Fruit fly (Drosophila melanogaster) whole organism, prepupa: ENCODE data around the gene vsg.
A peak's percentile ranks its signal among the peaks of the same experiment; 100 is the strongest.

Source experiments
- Blimp-1 ChIP-seq: fragments of 200-800 bp; sonication (Bioruptor generic); optimal IDR thresholded peaks from 3 replicates; lab custom pipeline; 2017; ENCODE audit warnings: missing biosample characterization, missing genetic modification characterization, mild to moderate bottlenecking, moderate library complexity, missing genetic modification reagents
- CG10631 ChIP-seq: fragments of 200-800 bp; sonication (Bioruptor generic); optimal IDR thresholded peaks from 2 replicates; lab custom pipeline; 2016; ENCODE audit warnings: missing biosample characterization, missing genetic modification characterization
- CG11294 ChIP-seq: fragments of 200-800 bp; sonication (Bioruptor generic); IDR thresholded peaks from 2 replicates; pipeline ENCODE4 v1.3.6; 2022; ENCODE audit warnings: missing biosample characterization, missing genetic modification characterization
- CG11762 ChIP-seq: fragments of 200-800 bp; sonication (Bioruptor generic); optimal IDR thresholded peaks from 3 replicates; lab custom pipeline; 2016; ENCODE audit warnings: missing biosample characterization, missing genetic modification characterization; ENCODE audit not compliant: insufficient read depth
- CG11902 ChIP-seq: fragments of 200-800 bp; sonication (Bioruptor generic); optimal IDR thresholded peaks from 3 replicates; lab custom pipeline; 2016; ENCODE audit warnings: missing biosample characterization, missing genetic modification characterization
- CG15336 ChIP-seq: fragments of 200-800 bp; sonication (Bioruptor generic); IDR thresholded peaks from 2 replicates; pipeline ENCODE4 v1.3.6; 2022; ENCODE audit warnings: missing biosample characterization, missing genetic modification characterization
- CG1621 ChIP-seq: fragments of 200-800 bp; sonication (Bioruptor generic); optimal IDR thresholded peaks from 3 replicates; lab custom pipeline; 2018; ENCODE audit warnings: missing biosample characterization, mild to moderate bottlenecking, missing genetic modification characterization
- CG16779 ChIP-seq: fragments of 200-800 bp; sonication (Bioruptor generic); optimal IDR thresholded peaks from 3 replicates; lab custom pipeline; 2017; ENCODE audit warnings: missing biosample characterization, mild to moderate bottlenecking, missing genetic modification characterization
- CG3032 ChIP-seq: fragments of 200-800 bp; optimal IDR thresholded peaks from 2 replicates; lab custom pipeline; 2019; ENCODE audit warnings: missing biosample characterization, mild to moderate bottlenecking, missing genetic modification characterization, moderate library complexity
- CG32006 ChIP-seq: fragments of 200-800 bp; sonication (Bioruptor generic); optimal IDR thresholded peaks from 3 replicates; lab custom pipeline; 2017; ENCODE audit warnings: missing biosample characterization, mild to moderate bottlenecking, missing genetic modification characterization
- CG34406 ChIP-seq: fragments of 200-800 bp; sonication (Bioruptor generic); optimal IDR thresholded peaks from 3 replicates; lab custom pipeline; 2016; ENCODE audit warnings: missing biosample characterization, missing genetic modification characterization
- CG3919 ChIP-seq: fragments of 200-800 bp; sonication (Bioruptor generic); optimal IDR thresholded peaks from 3 replicates; lab custom pipeline; 2016; ENCODE audit warnings: missing biosample characterization, missing genetic modification characterization
- CG4318 ChIP-seq: fragments of 200-800 bp; sonication (Bioruptor generic); optimal IDR thresholded peaks from 3 replicates; lab custom pipeline; 2017; ENCODE audit warnings: missing biosample characterization, mild to moderate bottlenecking, missing genetic modification characterization
- CG6163 ChIP-seq: fragments of 200-800 bp; sonication (Bioruptor generic); IDR thresholded peaks from 3 replicates; pipeline ENCODE4 v1.3.6; 2022; ENCODE audit warnings: missing biosample characterization, missing genetic modification characterization
- CG6276 ChIP-seq: fragments of 200-800 bp; sonication (Bioruptor generic); optimal IDR thresholded peaks from 2 replicates; lab custom pipeline; 2017; ENCODE audit warnings: missing biosample characterization, mild to moderate bottlenecking, missing genetic modification characterization
- CG6792 ChIP-seq: fragments of 200-800 bp; sonication (Bioruptor generic); optimal IDR thresholded peaks from 3 replicates; lab custom pipeline; 2016; ENCODE audit warnings: missing biosample characterization, missing genetic modification characterization
- CG6854 ChIP-seq: fragments of 200-800 bp; sonication (Bioruptor generic); optimal IDR thresholded peaks from 2 replicates; lab custom pipeline; 2017; ENCODE audit warnings: missing biosample characterization, mild to moderate bottlenecking, missing genetic modification characterization
- CG8119 ChIP-seq: fragments of 200-800 bp; sonication (Bioruptor generic); IDR thresholded peaks from 3 replicates; pipeline ENCODE4 v1.3.6; 2022; ENCODE audit warnings: missing biosample characterization, missing genetic modification characterization
- CG8319 ChIP-seq: fragments of 200-800 bp; sonication (Bioruptor generic); optimal IDR thresholded peaks from 3 replicates; lab custom pipeline; 2016; ENCODE audit warnings: missing biosample characterization, missing genetic modification characterization
- CG8632 ChIP-seq: fragments of 200-800 bp; sonication (Bioruptor generic); optimal IDR thresholded peaks from 3 replicates; lab custom pipeline; 2016; ENCODE audit warnings: missing biosample characterization, missing genetic modification characterization
- CG9139 ChIP-seq: fragments of 200-800 bp; sonication (Bioruptor generic); optimal IDR thresholded peaks from 3 replicates; lab custom pipeline; 2017; ENCODE audit warnings: missing biosample characterization, mild to moderate bottlenecking, missing genetic modification characterization
- Eip75B ChIP-seq: fragments of 200-800 bp; sonication (Bioruptor generic); optimal IDR thresholded peaks from 3 replicates; lab custom pipeline; 2016; ENCODE audit warnings: missing biosample characterization, missing genetic modification characterization
- Eip78C ChIP-seq: fragments of 200-800 bp; sonication (Bioruptor generic); peaks from one replicate; lab custom pipeline; 2016; ENCODE audit warnings: missing biosample characterization, missing genetic modification characterization
- Eip93F ChIP-seq: fragments of 200-800 bp; sonication (Bioruptor generic); optimal IDR thresholded peaks from 2 replicates; lab custom pipeline; 2016; ENCODE audit warnings: missing biosample characterization, mild to moderate bottlenecking, missing genetic modification characterization
- Ets21C ChIP-seq: fragments of 200-800 bp; sonication (Bioruptor generic); optimal IDR thresholded peaks from 3 replicates; lab custom pipeline; 2016; ENCODE audit warnings: missing biosample characterization, missing genetic modification characterization
- Ets96B ChIP-seq: fragments of 200-800 bp; optimal IDR thresholded peaks from 2 replicates; lab custom pipeline; 2019; ENCODE audit warnings: missing biosample characterization, mild to moderate bottlenecking, missing genetic modification characterization, moderate library complexity
- Gug ChIP-seq: fragments of 200-800 bp; sonication (Bioruptor generic); IDR thresholded peaks from 2 replicates; pipeline ENCODE4 v1.3.6; 2022; ENCODE audit warnings: missing biosample characterization, missing genetic modification characterization
- Hr38 ChIP-seq: sonication (Bioruptor generic); optimal IDR thresholded peaks from 2 replicates; lab custom pipeline; 2016; ENCODE audit warnings: missing biosample characterization, missing genetic modification characterization
- Hr39 ChIP-seq: fragments of 200-800 bp; sonication (Bioruptor generic); optimal IDR thresholded peaks from 2 replicates; lab custom pipeline; 2016; ENCODE audit warnings: missing biosample characterization, missing genetic modification characterization
- Hr4 ChIP-seq: fragments of 200-800 bp; sonication (Bioruptor generic); optimal IDR thresholded peaks from 3 replicates; lab custom pipeline; 2016; ENCODE audit warnings: missing biosample characterization, missing genetic modification characterization
- Lpt ChIP-seq: fragments of 200-800 bp; sonication (Bioruptor generic); optimal IDR thresholded peaks from 3 replicates; lab custom pipeline; 2016; ENCODE audit warnings: missing biosample characterization, missing genetic modification characterization
- Met ChIP-seq: fragments of 200-800 bp; sonication (Bioruptor generic); optimal IDR thresholded peaks from 3 replicates; lab custom pipeline; 2016; ENCODE audit warnings: missing biosample characterization, missing genetic modification characterization
- OdsH ChIP-seq: fragments of 200-800 bp; sonication (Bioruptor generic); optimal IDR thresholded peaks from 3 replicates; lab custom pipeline; 2016; ENCODE audit warnings: missing biosample characterization, missing genetic modification characterization
- Sox102F ChIP-seq: fragments of 200-800 bp; sonication (Bioruptor generic); optimal IDR thresholded peaks from 2 replicates; lab custom pipeline; 2016; ENCODE audit warnings: missing biosample characterization, mild to moderate bottlenecking, missing genetic modification characterization
- Sox14 ChIP-seq: fragments of 200-800 bp; sonication (Bioruptor generic); optimal IDR thresholded peaks from 3 replicates; lab custom pipeline; 2016; ENCODE audit warnings: missing biosample characterization, missing genetic modification characterization
- Sox15 ChIP-seq: fragments of 200-800 bp; sonication (Bioruptor generic); optimal IDR thresholded peaks from 3 replicates; lab custom pipeline; 2016; ENCODE audit warnings: missing biosample characterization, missing genetic modification characterization
- acj6 ChIP-seq: fragments of 200-800 bp; sonication (Bioruptor generic); optimal IDR thresholded peaks from 3 replicates; lab custom pipeline; 2016; ENCODE audit warnings: missing biosample characterization, missing genetic modification characterization
- cyc ChIP-seq: fragments of 200-800 bp; sonication (Bioruptor generic); optimal IDR thresholded peaks from 3 replicates; lab custom pipeline; 2016; ENCODE audit warnings: missing biosample characterization, missing genetic modification characterization
- dac ChIP-seq: fragments of 200-800 bp; sonication (Bioruptor generic); optimal IDR thresholded peaks from 2 replicates; lab custom pipeline; 2017; ENCODE audit warnings: missing biosample characterization, mild to moderate bottlenecking, missing genetic modification characterization
- dsx ChIP-seq: fragments of 200-800 bp; optimal IDR thresholded peaks from 3 replicates; lab custom pipeline; 2019; ENCODE audit warnings: missing biosample characterization, mild to moderate bottlenecking, missing genetic modification characterization, moderate library complexity; ENCODE audit not compliant: poor library complexity, severe bottlenecking
- eg ChIP-seq: fragments of 200-800 bp; sonication (Bioruptor generic); IDR thresholded peaks from 3 replicates; pipeline ENCODE4 v1.3.6; 2022; ENCODE audit warnings: missing biosample characterization, missing genetic modification characterization
- esn ChIP-seq: fragments of 200-800 bp; sonication (Bioruptor generic); optimal IDR thresholded peaks from 2 replicates; lab custom pipeline; 2016; ENCODE audit warnings: missing biosample characterization, mild to moderate bottlenecking, missing genetic modification characterization, moderate library complexity
- fd85E ChIP-seq: fragments of 200-800 bp; sonication (Bioruptor generic); optimal IDR thresholded peaks from 3 replicates; lab custom pipeline; 2016; ENCODE audit warnings: missing biosample characterization, missing genetic modification characterization
- fkh ChIP-seq: fragments of 200-800 bp; sonication (Bioruptor generic); optimal IDR thresholded peaks from 3 replicates; lab custom pipeline; 2017; ENCODE audit warnings: missing biosample characterization, mild to moderate bottlenecking, missing genetic modification characterization, moderate library complexity
- lz ChIP-seq: fragments of 200-800 bp; sonication (Bioruptor generic); optimal IDR thresholded peaks from 3 replicates; lab custom pipeline; 2016; ENCODE audit warnings: missing biosample characterization, missing genetic modification characterization
- net ChIP-seq: fragments of 200-800 bp; sonication (Bioruptor generic); optimal IDR thresholded peaks from 3 replicates; lab custom pipeline; 2016; ENCODE audit warnings: missing biosample characterization, missing genetic modification characterization
- pdm3 ChIP-seq: fragments of 200-800 bp; sonication (Bioruptor generic); optimal IDR thresholded peaks from 3 replicates; lab custom pipeline; 2016; ENCODE audit warnings: missing biosample characterization, missing genetic modification characterization
- spab ChIP-seq: fragments of 200-800 bp; sonication (Bioruptor generic); optimal IDR thresholded peaks from 2 replicates; lab custom pipeline; 2017; ENCODE audit warnings: missing biosample characterization, mild to moderate bottlenecking, missing genetic modification characterization, missing genetic modification reagents
- svp ChIP-seq: fragments of 200-800 bp; sonication (Bioruptor generic); peaks from one replicate; lab custom pipeline; 2016; ENCODE audit warnings: missing biosample characterization, missing genetic modification characterization
- topi ChIP-seq: fragments of 200-800 bp; sonication (Bioruptor generic); optimal IDR thresholded peaks from 3 replicates; lab custom pipeline; 2016; ENCODE audit warnings: missing biosample characterization, missing genetic modification characterization
- vri ChIP-seq: fragments of 200-800 bp; sonication (Bioruptor generic); optimal IDR thresholded peaks from 3 replicates; lab custom pipeline; 2016; ENCODE audit warnings: missing biosample characterization, mild to moderate bottlenecking, missing genetic modification characterization

The vsg gene

dm6 chr3L:9713828-9714536, at the start of gene vsg:
Gene vsg, plus strand, starts transcription at chr3L:9714324.
- TF ChIP-seq CG4318 (GFP tag; lab: Kevin White, UChicago) (no peak), Sox102F (no peak), OdsH (GFP tag; lab: Kevin White, UChicago) (peak; percentile 77), CG34406 (GFP tag; lab: Kevin White, UChicago) (peak; percentile 76), topi (GFP tag; lab: Kevin White, UChicago) (peak; percentile 53), pdm3 (GFP tag; lab: Kevin White, UChicago) (no peak), Ets21C (peak; percentile 47), Hr4 (GFP tag; lab: Kevin White, UChicago) (peak; percentile 61), fd85E (GFP tag; lab: Kevin White, UChicago) (no peak), CG11902 (GFP tag; lab: Kevin White, UChicago) (peak; percentile 54), lz (peak; percentile 60), dsx (GFP tag; lab: Kevin White, UChicago) (peak; percentile 62), acj6 (GFP tag; lab: Kevin White, UChicago) (peak; percentile 82), Hr38 (GFP tag; lab: Kevin White, UChicago) (no peak), CG3032 (tag; lab: Kevin White, UChicago) (peak; percentile 84), fkh (no peak), CG9139 (GFP tag; lab: Kevin White, UChicago) (peak; percentile 24), CG10631 (GFP tag; lab: Kevin White, UChicago) (peak; percentile 90), CG15336 (0 out of 2 replicates have a peak, but pooled peaks have one; percentile 62), net (GFP tag; lab: Kevin White, UChicago) (peak; percentile 21), esn (peak; percentile 69), CG11294 (GFP tag; lab: Robert Waterston, UW) (peak; percentile 53; the same call in 1 of the 2 replicates), Gug (GFP tag; lab: Robert Waterston, UW) (peak; percentile 67), CG11762 (GFP tag; lab: Kevin White, UChicago) (peak; percentile 10), CG6792 (GFP tag; lab: Kevin White, UChicago) (peak; percentile 59), Sox15 (peak; percentile 73), CG32006 (GFP tag; lab: Kevin White, UChicago) (peak; percentile 83), Blimp-1 (peak; percentile 46), Eip93F (GFP tag; lab: Kevin White, UChicago) (peak; percentile 47), CG3919 (GFP tag; lab: Kevin White, UChicago) (peak; percentile 58), svp (GFP tag; lab: Kevin White, UChicago) (peak; percentile 71), CG6276 (GFP tag; lab: Kevin White, UChicago) (no peak), Hr39 (GFP tag; lab: Kevin White, UChicago) (peak; percentile 54), CG16779 (tag; lab: Kevin White, UChicago) (peak; percentile 27), CG8319 (GFP tag; lab: Kevin White, UChicago) (peak; percentile 56), vri (peak; percentile 87), Eip75B (GFP tag; lab: Kevin White, UChicago) (no peak), cyc (GFP tag; lab: Kevin White, UChicago) (peak; percentile 55), Lpt (peak; percentile 52), CG6163 (no peak; the same call in 2 of the 3 replicates), spab (GFP tag; lab: Kevin White, UChicago) (peak; percentile 42), CG6854 (no peak), CG8119 (GFP tag; lab: Robert Waterston, UW) (peak; percentile 82), CG1621 (no peak), Eip78C (GFP tag; lab: Kevin White, UChicago) (peak; percentile 80), CG8632 (GFP tag; lab: Kevin White, UChicago) (peak; percentile 82), Met (GFP tag; lab: Kevin White, UChicago) (peak; percentile 60), Sox14 (peak; percentile 14), dac (GFP tag; lab: Kevin White, UChicago) (no peak), Ets96B (tag; lab: Kevin White, UChicago) (peak; percentile 76), eg (GFP tag; lab: Robert Waterston, UW) (peak; percentile 69; the same call in 2 of the 3 replicates)
